Worm (Caenorhabditis elegans): ENCODE measurements around the gene C04G6.6.

The C04G6.6 gene

DNA sequence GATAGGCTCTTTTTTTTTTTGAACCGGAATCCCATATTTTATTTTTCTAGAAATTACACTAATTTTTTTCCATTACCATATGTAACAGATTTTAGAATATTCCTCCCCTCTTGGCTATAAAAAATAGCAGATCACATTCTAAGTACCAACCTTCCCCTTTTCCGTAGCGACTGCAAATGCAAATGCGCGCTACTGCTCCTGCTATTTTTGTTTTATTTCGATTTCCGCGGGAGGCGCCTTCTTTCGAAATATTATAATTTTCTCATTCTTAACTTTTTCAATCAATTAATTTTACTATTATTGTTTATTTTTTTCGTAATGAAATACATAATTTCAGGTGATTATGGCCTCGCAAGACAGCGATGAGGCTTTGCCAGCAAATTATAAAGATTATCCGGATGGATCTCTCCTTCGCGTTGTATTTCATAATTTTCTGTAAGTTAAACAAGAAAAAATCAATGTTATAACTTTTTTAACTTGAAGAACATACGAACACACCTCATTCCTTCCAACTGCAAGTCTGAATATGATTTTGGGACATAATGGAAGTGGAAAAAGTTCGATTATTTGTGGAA is 37.7 kb downstream of the C04G6.6 start, which contains the start of gene smc-5 (continued):
- TF ChIP-seq aptf-2 (GFP tag; conservative IDR thresholded peaks at IDR 0.05) (no peak), gei-17 (GFP tag; optimal IDR thresholded peaks at IDR 0.05) (no peak), F39B2.1 (GFP tag; IDR thresholded peaks at IDR 0.05) (no peak), C06A6.2 (GFP tag; conservative IDR thresholded peaks at IDR 0.05) (no peak), B0261.1 (tag; optimal IDR thresholded peaks at IDR 0.05) (peak; percentile 15), madf-10 (tag; optimal IDR thresholded peaks at IDR 0.05) (peak; percentile 15), xnd-1 (tag; optimal IDR thresholded peaks at IDR 0.05) (peak; percentile 32), nhr-80 (tag; optimal IDR thresholded peaks at IDR 0.05) (peak; percentile 28), him-1 (tag; optimal IDR thresholded peaks at IDR 0.05) (no peak), Y79H2A.3 (GFP tag; conservative IDR thresholded peaks at IDR 0.05) (no peak), ceh-58 (GFP tag; IDR thresholded peaks at IDR 0.05) (no peak), chd-7 (tag; optimal IDR thresholded peaks at IDR 0.05) (no peak), aptf-3 (GFP tag; IDR thresholded peaks at IDR 0.05) (no peak), dox-1 (GFP tag; IDR thresholded peaks at IDR 0.05) (peak; percentile 82), lsl-1 (GFP tag; optimal IDR thresholded peaks at IDR 0.05) (peak; percentile 70), ztf-25 (GFP tag; IDR thresholded peaks at IDR 0.05) (no peak), ztf-18 (tag; optimal IDR thresholded peaks at IDR 0.05) (peak; percentile 16), B0019.2 (GFP tag; conservative IDR thresholded peaks at IDR 0.05) (no peak), egl-18 (GFP tag; IDR thresholded peaks at IDR 0.05) (no peak), atf-7 (tag; optimal IDR thresholded peaks at IDR 0.05) (no peak), Y53G8AR.9 (GFP tag; conservative IDR thresholded peaks at IDR 0.05) (no peak), Y56A3A.18 (GFP tag; IDR thresholded peaks at IDR 0.05) (no peak), repo-1 (tag; optimal IDR thresholded peaks at IDR 0.05) (no peak), B0336.3 (GFP tag; IDR thresholded peaks at IDR 0.05) (no peak), fkh-3 (tag; optimal IDR thresholded peaks at IDR 0.05) (no peak), hmg-1.2 (GFP tag; IDR thresholded peaks at IDR 0.05) (peak; percentile 42; the same call in 1 of the 2 replicates), let-607 (tag; optimal IDR thresholded peaks at IDR 0.05) (no peak), nfya-1 (tag; optimal IDR thresholded peaks at IDR 0.05; ENCODE audit: borderline replicate concordance, insufficient read depth) (no peak), nhr-179 (tag; optimal IDR thresholded peaks at IDR 0.05) (no peak), snpc-1.1 (tag; optimal IDR thresholded peaks at IDR 0.05; ENCODE audit: insufficient read depth) (peak; percentile 24), akir-1 (GFP tag; optimal IDR thresholded peaks at IDR 0.05) (no peak), ceh-91 (GFP tag; IDR thresholded peaks at IDR 0.05) (peak; percentile 80), F55B11.4 (tag; optimal IDR thresholded peaks at IDR 0.05; ENCODE audit: borderline replicate concordance, insufficient read depth) (no peak), ztf-26 (tag; optimal IDR thresholded peaks at IDR 0.05) (no peak), hlh-12 (tag; optimal IDR thresholded peaks at IDR 0.05) (no peak), attf-6 (GFP tag; IDR thresholded peaks at IDR 0.05) (no peak), dpl-1 (GFP tag; optimal IDR thresholded peaks at IDR 0.05) (peak; percentile 84), lir-1 (GFP tag; conservative IDR thresholded peaks at IDR 0.05) (no peak), K11D2.4 (GFP tag; IDR thresholded peaks at IDR 0.05) (no peak), unc-62 (GFP tag; optimal IDR thresholded peaks at IDR 0.05) (no peak), madf-6 (GFP tag; IDR thresholded peaks at IDR 0.05) (peak; percentile 89), rpc-1 (optimal IDR thresholded peaks at IDR 0.05) (no peak), rpc-1 (tag; optimal IDR thresholded peaks at IDR 0.05) (no peak), egl-44 (GFP tag; IDR thresholded peaks at IDR 0.05) (no peak), ama-1 (optimal IDR thresholded peaks at IDR 0.05) (no peak), ama-1 (GFP tag; optimal IDR thresholded peaks at IDR 0.05) (no peak), lin-26 (GFP tag; IDR thresholded peaks at IDR 0.05) (0 out of 2 replicates have a peak, but pooled peaks have one; percentile 20), snpc-3.4 (tag; optimal IDR thresholded peaks at IDR 0.05) (peak; percentile 66), C17E4.6 (GFP tag; IDR thresholded peaks at IDR 0.05) (no peak)

Measured in whole organism, young adult.